Worm (Caenorhabditis elegans) whole organism, late embryonic: Measurements from ENCODE around the gene jud-4.

Experiments
- dve-1 ChIP-seq: sonication (generic microtip); optimal IDR thresholded peaks from 2 replicates; lab custom pipeline; 2017; ENCODE audit warnings: antibody characterized with exemption, mild to moderate bottlenecking, missing genetic modification characterization, missing compliant biosample characterization
- lin-11 ChIP-seq: fragments of 200-800 bp; sonication (Bioruptor generic); optimal IDR thresholded peaks from 2 replicates; lab custom pipeline; 2018; ENCODE audit warnings: mild to moderate bottlenecking, missing genetic modification characterization, missing compliant biosample characterization
- pha-4 ChIP-seq: fragments of 150-350 bp; optimal IDR thresholded peaks from 2 replicates; lab custom pipeline; 2018; ENCODE audit warnings: missing biosample characterization, missing genetic modification reagents, missing genetic modification characterization

- TF ChIP-seq pha-4 (tag; lab: Kevin White, UChicago), result no peak
- no peak for TF ChIP-seq lin-11
- TF ChIP-seq dve-1 (tag; lab: Kevin White, UChicago), result no peak
These were observed 28.8 kb downstream of the jud-4 start for ce11 chrX:15312681-15313080.
